Fruit fly (Drosophila melanogaster): ENCODE results near the gene Eig71Eb.

The Eig71Eb gene

DNA sequence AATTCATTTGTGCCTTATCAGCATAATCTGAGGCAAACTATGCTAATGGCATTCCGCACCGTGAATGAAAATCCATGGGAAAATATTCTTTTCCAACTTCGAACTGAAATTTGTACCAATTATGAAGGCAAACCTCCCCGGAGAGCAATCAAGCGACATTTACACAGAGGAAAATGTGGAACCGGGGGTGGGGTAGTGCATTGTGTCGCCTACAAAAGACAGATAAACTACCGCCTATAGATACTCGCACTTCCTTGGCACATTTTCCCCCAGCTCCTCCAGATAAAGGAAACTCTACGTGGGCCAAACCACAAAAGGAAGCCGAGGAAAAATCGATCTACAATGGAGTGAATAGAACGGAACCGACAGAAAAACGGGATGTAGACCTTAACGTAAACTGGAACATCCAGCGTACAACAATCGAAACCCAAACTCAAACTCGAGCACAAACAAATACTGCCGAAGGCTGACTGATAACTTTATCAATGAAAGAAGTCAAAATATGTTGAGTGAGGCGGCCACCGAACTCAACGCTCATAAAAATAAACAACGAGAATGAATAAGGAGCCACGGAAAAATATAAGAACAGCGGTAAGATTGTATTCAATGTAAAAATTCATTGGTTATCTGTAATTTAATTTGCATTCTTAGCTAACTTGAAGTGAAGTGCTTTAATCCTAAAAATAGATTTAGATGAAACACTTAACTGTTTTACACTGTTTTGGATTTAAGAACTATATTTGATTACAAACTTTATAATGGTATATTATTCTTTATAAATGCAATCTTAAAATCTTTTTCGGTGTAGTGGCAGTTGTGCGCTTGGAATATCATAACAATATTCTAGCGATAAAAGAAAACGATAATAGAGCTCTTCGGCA is 41.2 kb downstream of the Eig71Eb start (continued):
- no peak for TF ChIP-seq CG7987 (GFP tag; optimal IDR thresholded peaks at IDR 0.05)
- TF ChIP-seq dmrt99B (tag; optimal IDR thresholded peaks at IDR 0.05), result peak; percentile 61
- TF ChIP-seq mld (GFP tag; IDR thresholded peaks at IDR 0.05; ENCODE audit: partially characterized antibody), result no peak
- TF ChIP-seq wek (GFP tag; optimal IDR thresholded peaks at IDR 0.05), result no peak
- TF ChIP-seq bowl (GFP tag; IDR thresholded peaks at IDR 0.05), result no peak
- peak; percentile 31 for TF ChIP-seq odd (GFP tag; optimal IDR thresholded peaks at IDR 0.05)
- TF ChIP-seq CG4730 (GFP tag; IDR thresholded peaks at IDR 0.05), result no peak
- no peak for TF ChIP-seq tgo (GFP tag; IDR thresholded peaks at IDR 0.05)
- no peak for TF ChIP-seq cad (GFP tag; optimal IDR thresholded peaks at IDR 0.05)
- no peak for TF ChIP-seq CG9797 (GFP tag; optimal IDR thresholded peaks at IDR 0.05)
- no peak for TF ChIP-seq ERR (GFP tag; optimal IDR thresholded peaks at IDR 0.05)
- no peak for TF ChIP-seq CG4617 (GFP tag; optimal IDR thresholded peaks at IDR 0.05; ENCODE audit: borderline replicate concordance)
- TF ChIP-seq CG6654 (GFP tag; optimal IDR thresholded peaks at IDR 0.05), result peak; percentile 19
- TF ChIP-seq CG10274 (GFP tag; optimal IDR thresholded peaks at IDR 0.05), result no peak
- no peak for TF ChIP-seq Rx (GFP tag; IDR thresholded peaks at IDR 0.05)
- peak; percentile 39 for TF ChIP-seq CG33557 (GFP tag; optimal IDR thresholded peaks at IDR 0.05)
- TF ChIP-seq kah (GFP tag; optimal IDR thresholded peaks at IDR 0.05), result no peak
- TF ChIP-seq Ravus (GFP tag; IDR thresholded peaks at IDR 0.05), result no peak
- peak; percentile 72 for TF ChIP-seq CG17829 (tag; optimal IDR thresholded peaks at IDR 0.05)
- TF ChIP-seq CG7556 (GFP tag; optimal IDR thresholded peaks at IDR 0.05), result peak; percentile 65
- TF ChIP-seq CG6854 (GFP tag; optimal IDR thresholded peaks at IDR 0.05), result no peak
- TF ChIP-seq Neu2 (GFP tag; optimal IDR thresholded peaks at IDR 0.05; ENCODE audit: borderline replicate concordance), result no peak
- TF ChIP-seq CG18599 (GFP tag; optimal IDR thresholded peaks at IDR 0.05), result peak; percentile 58
- TF ChIP-seq trem (tag; optimal IDR thresholded peaks at IDR 0.05), result peak; percentile 65
- no peak for TF ChIP-seq Bteb2 (GFP tag; optimal IDR thresholded peaks at IDR 0.05)
- no peak for TF ChIP-seq oc (tag; optimal IDR thresholded peaks at IDR 0.05)
- peak; percentile 3 for TF ChIP-seq CG12299 (tag; optimal IDR thresholded peaks at IDR 0.05)
- no peak for TF ChIP-seq CG2129 (GFP tag; IDR thresholded peaks at IDR 0.05; ENCODE audit: partially characterized antibody)
- TF ChIP-seq Dll (GFP tag; IDR thresholded peaks at IDR 0.05; ENCODE audit: partially characterized antibody), result no peak
- peak; percentile 77 for TF ChIP-seq CG10267 (tag; optimal IDR thresholded peaks at IDR 0.05)
- TF ChIP-seq lab (GFP tag; optimal IDR thresholded peaks at IDR 0.05), result peak; percentile 28
- peak; percentile 28; the same call in 1 of the 3 replicates for TF ChIP-seq so (GFP tag; IDR thresholded peaks at IDR 0.05)
- TF ChIP-seq crc (GFP tag; optimal IDR thresholded peaks at IDR 0.05), result no peak
- no peak for TF ChIP-seq trh (GFP tag; optimal IDR thresholded peaks at IDR 0.05)
- no peak for TF ChIP-seq pita (GFP tag; optimal IDR thresholded peaks at IDR 0.05)
- TF ChIP-seq Aef1 (GFP tag; IDR thresholded peaks at IDR 0.05), result no peak
- no peak for TF ChIP-seq Opbp (GFP tag; IDR thresholded peaks at IDR 0.05; ENCODE audit: partially characterized antibody)
- no peak for TF ChIP-seq CG32532 (GFP tag; IDR thresholded peaks at IDR 0.05)
- peak; percentile 77 for TF ChIP-seq CG14710 (tag; optimal IDR thresholded peaks at IDR 0.05)
- no peak for TF ChIP-seq vnd (GFP tag; IDR thresholded peaks at IDR 0.05; ENCODE audit: partially characterized antibody)
- TF ChIP-seq amos (GFP tag; IDR thresholded peaks at IDR 0.05; ENCODE audit: partially characterized antibody), result no peak
- TF ChIP-seq ap (GFP tag; IDR thresholded peaks at IDR 0.05), result no peak
- no peak for TF ChIP-seq CG3847 (GFP tag; IDR thresholded peaks at IDR 0.05)
- no peak for TF ChIP-seq gt (GFP tag; IDR thresholded peaks at IDR 0.05)
- TF ChIP-seq CG3726 (GFP tag; IDR thresholded peaks at IDR 0.05), result no peak
- TF ChIP-seq CG18619 (GFP tag; optimal IDR thresholded peaks at IDR 0.05), result no peak
- TF ChIP-seq pnt (GFP tag; optimal IDR thresholded peaks at IDR 0.05), result no peak
- TF ChIP-seq jigr1 (GFP tag; IDR thresholded peaks at IDR 0.05), result no peak
- TF ChIP-seq gcm2 (GFP tag; optimal IDR thresholded peaks at IDR 0.05), result no peak

All from whole organism, embryonic.